Worm (Caenorhabditis elegans): ENCODE measurements around the gene srlf-37.
A peak's percentile ranks its signal among the peaks of the same experiment; 100 is the strongest.

The srlf-37 gene

ce11 chrV:635630-636029, 31.6 kb upstream of the srlf-37 start (continued):
- TF ChIP-seq mxl-3 (GFP tag; optimal IDR thresholded peaks at IDR 0.05): peak; percentile 78
- TF ChIP-seq nhr-28 (tag; optimal IDR thresholded peaks at IDR 0.05): peak; percentile 98
- TF ChIP-seq daf-19 (GFP tag; conservative IDR thresholded peaks at IDR 0.05): no peak
- TF ChIP-seq zip-2 (tag; optimal IDR thresholded peaks at IDR 0.05): no peak
- TF ChIP-seq ZK337.2 (GFP tag; IDR thresholded peaks at IDR 0.05): no peak
- TF ChIP-seq ama-1 (optimal IDR thresholded peaks at IDR 0.05): no peak
- no peak for TF ChIP-seq aly-2 (tag; optimal IDR thresholded peaks at IDR 0.05)
- TF ChIP-seq fkh-10 (GFP tag; optimal IDR thresholded peaks at IDR 0.05): no peak
- no peak for TF ChIP-seq nhr-237 (tag; optimal IDR thresholded peaks at IDR 0.05)
- TF ChIP-seq lin-38 (GFP tag; IDR thresholded peaks at IDR 0.05): no peak
- no peak for TF ChIP-seq F37D6.2 (tag; optimal IDR thresholded peaks at IDR 0.05)
- TF ChIP-seq Y105C5A.15 (GFP tag; IDR thresholded peaks at IDR 0.05): no peak
- TF ChIP-seq ceh-32 (tag; optimal IDR thresholded peaks at IDR 0.05; ENCODE audit: poor library complexity): no peak
- no peak for TF ChIP-seq nhr-11 (tag; optimal IDR thresholded peaks at IDR 0.05)
- TF ChIP-seq ces-1 (GFP tag; optimal IDR thresholded peaks at IDR 0.05): no peak
- no peak for TF ChIP-seq nhr-76 (tag; optimal IDR thresholded peaks at IDR 0.05)
- TF ChIP-seq F26F4.8 (GFP tag; conservative IDR thresholded peaks at IDR 0.05): no peak
- TF ChIP-seq ztf-11 (tag; optimal IDR thresholded peaks at IDR 0.05): no peak
- TF ChIP-seq nhr-6 (tag; optimal IDR thresholded peaks at IDR 0.05): no peak
- TF ChIP-seq unc-62 (GFP tag; optimal IDR thresholded peaks at IDR 0.05 in 1 of 2): no peak
- no peak for TF ChIP-seq unc-62 (tag; optimal IDR thresholded peaks at IDR 0.05)
- TF ChIP-seq pqm-1 (tag; optimal IDR thresholded peaks at IDR 0.05): peak; percentile 66
- TF ChIP-seq dmd-8 (GFP tag; IDR thresholded peaks at IDR 0.05): no peak
- no peak for TF ChIP-seq tag-97 (GFP tag; IDR thresholded peaks at IDR 0.05)
- no peak for TF ChIP-seq R02D3.7 (tag; optimal IDR thresholded peaks at IDR 0.05)
- no peak for TF ChIP-seq lin-1 (GFP tag; IDR thresholded peaks at IDR 0.05)
- TF ChIP-seq madf-5 (GFP tag; IDR thresholded peaks at IDR 0.05): no peak
- no peak for TF ChIP-seq lin-29 (GFP tag; IDR thresholded peaks at IDR 0.05)
- TF ChIP-seq hlh-30 (tag; optimal IDR thresholded peaks at IDR 0.05; ENCODE audit: insufficient read depth): peak; percentile 87
- no peak for TF ChIP-seq Y5F2A.4 (GFP tag; optimal IDR thresholded peaks at IDR 0.05)
- TF ChIP-seq T26A8.4 (GFP tag; IDR thresholded peaks at IDR 0.05): no peak
- TF ChIP-seq dve-1 (tag; optimal IDR thresholded peaks at IDR 0.05; ENCODE audit: insufficient read depth): peak; percentile 66
- no peak for TF ChIP-seq ceh-44 (GFP tag; IDR thresholded peaks at IDR 0.05)
- no peak for TF ChIP-seq unc-130 (GFP tag; optimal IDR thresholded peaks at IDR 0.05)
- TF ChIP-seq spr-1 (tag; optimal IDR thresholded peaks at IDR 0.05): no peak
- no peak for TF ChIP-seq pha-4 (GFP tag; IDR thresholded peaks at IDR 0.05)
- no peak for TF ChIP-seq pha-4 (tag; optimal IDR thresholded peaks at IDR 0.05)
- no peak for TF ChIP-seq nhr-25 (tag; optimal IDR thresholded peaks at IDR 0.05; ENCODE audit: borderline replicate concordance, insufficient read depth)
- TF ChIP-seq egl-27 (tag; optimal IDR thresholded peaks at IDR 0.05): no peak
- no peak for TF ChIP-seq egl-43 (GFP tag; IDR thresholded peaks at IDR 0.05)
- TF ChIP-seq unc-39 (tag; optimal IDR thresholded peaks at IDR 0.05): no peak
- 0 out of 2 replicates have a peak, but pooled peaks have one; percentile 16 for TF ChIP-seq hmg-1.1 (GFP tag; IDR thresholded peaks at IDR 0.05)
- no peak for TF ChIP-seq tra-1 (GFP tag; IDR thresholded peaks at IDR 0.05)
- TF ChIP-seq mep-1 (tag; optimal IDR thresholded peaks at IDR 0.05): peak; percentile 5
- TF ChIP-seq zfp-2 (tag; optimal IDR thresholded peaks at IDR 0.05): no peak
- no peak for TF ChIP-seq ceh-62 (tag; optimal IDR thresholded peaks at IDR 0.05)
- no peak for TF ChIP-seq nhr-102 (tag; optimal IDR thresholded peaks at IDR 0.05)
- TF ChIP-seq lir-3 (tag; optimal IDR thresholded peaks at IDR 0.05): no peak
- TF ChIP-seq gei-8 (GFP tag; optimal IDR thresholded peaks at IDR 0.05): no peak
- no peak for TF ChIP-seq F49E8.2 (tag; optimal IDR thresholded peaks at IDR 0.05; ENCODE audit: borderline replicate concordance)
- TF ChIP-seq F44E2.7 (GFP tag; IDR thresholded peaks at IDR 0.05): no peak
- peak; percentile 61; the same call in 1 of the 2 replicates for TF ChIP-seq dmd-6 (GFP tag; IDR thresholded peaks at IDR 0.05)
- no peak for TF ChIP-seq dpl-1 (GFP tag; optimal IDR thresholded peaks at IDR 0.05)
